Worm (Caenorhabditis elegans) whole organism, L1 larva: ENCODE measurements around the gene msra-1.

Experiments
- alr-1 ChIP-seq: fragments of 200-800 bp; sonication (Bioruptor generic); optimal IDR thresholded peaks from 2 replicates; lab custom pipeline; 2018; ENCODE audit warnings: borderline replicate concordance, mild to moderate bottlenecking, missing genetic modification characterization, missing compliant biosample characterization
- ama-1 ChIP-seq: fragments of 150-350 bp; optimal IDR thresholded peaks from 2 replicates; lab custom pipeline; 2014
- dsc-1 ChIP-seq: sonication (generic microtip); optimal IDR thresholded peaks from 2 replicates; lab custom pipeline; 2016; ENCODE audit warnings: mild to moderate bottlenecking, missing genetic modification characterization, missing compliant biosample characterization
- jun-1 ChIP-seq: fragments of 150-350 bp; optimal IDR thresholded peaks from 2 replicates; lab custom pipeline; 2014; ENCODE audit warnings: missing biosample characterization, missing genetic modification reagents, missing genetic modification characterization
- lin-39 ChIP-seq: fragments of 150-350 bp; optimal IDR thresholded peaks from 2 replicates; lab custom pipeline; 2014; ENCODE audit warnings: missing biosample characterization, missing genetic modification reagents, missing genetic modification characterization
- mdl-1 ChIP-seq, 2 experiments: fragments of 150-350 bp; optimal IDR thresholded peaks; 2 replicates each; lab custom pipeline; 2014 to 2017; ENCODE audit warnings: missing biosample characterization in 2 of 2, missing genetic modification characterization in 2 of 2, inconsistent platforms in 1 of 2
- mep-1 ChIP-seq: fragments of 150-350 bp; optimal IDR thresholded peaks from 2 replicates; lab custom pipeline; 2014; ENCODE audit warnings: missing biosample characterization, missing genetic modification characterization
- nhr-12 ChIP-seq: sonication (generic microtip); optimal IDR thresholded peaks from 2 replicates; lab custom pipeline; 2017; ENCODE audit warnings: missing biosample characterization, missing genetic modification characterization
- nhr-47 ChIP-seq: sonication (generic microtip); optimal IDR thresholded peaks from 2 replicates; lab custom pipeline; 2016; ENCODE audit warnings: mild to moderate bottlenecking, missing genetic modification characterization, moderate library complexity, missing compliant biosample characterization
- snpc-4 ChIP-seq: fragments of 150-350 bp; optimal IDR thresholded peaks from 2 replicates; lab custom pipeline; 2014; ENCODE audit warnings: missing biosample characterization, missing genetic modification characterization
- unc-62 ChIP-seq: fragments of 150-350 bp; optimal IDR thresholded peaks from 2 replicates; lab custom pipeline; 2014; ENCODE audit warnings: missing biosample characterization, missing genetic modification reagents, missing genetic modification characterization
- unc-86 ChIP-seq: sonication (generic microtip); optimal IDR thresholded peaks from 2 replicates; lab custom pipeline; 2016; ENCODE audit warnings: missing genetic modification characterization, missing compliant biosample characterization

ce11 chrII:7402625-7403024, 38.8 kb upstream of the msra-1 start, which contains the start of gene nas-7:
- TF ChIP-seq alr-1 (tag; lab: Kevin White, UChicago) (no peak), dsc-1 (no peak), ama-1 (lab: Kevin White, UChicago) (no peak), nhr-47 (tag; lab: Kevin White, UChicago) (no peak), unc-62 (GFP tag; lab: Kevin White, UChicago) (no peak), lin-39 (tag; lab: Kevin White, UChicago) (no peak), mdl-1 (tag; optimal IDR thresholded peaks at IDR 0.05; lab: Kevin White, UChicago) (no peak), nhr-12 (tag; lab: Kevin White, UChicago) (no peak), snpc-4 (tag; lab: Kevin White, UChicago) (no peak), mep-1 (tag; lab: Kevin White, UChicago) (no peak), jun-1 (tag; lab: Kevin White, UChicago) (no peak), unc-86 (tag; lab: Kevin White, UChicago) (no peak)
